Worm (Caenorhabditis elegans): ENCODE measurements around the gene cla-1.
"Not testable (repeated sequence)": the region's sequence is repeated elsewhere in the genome, so short reads cannot be mapped to it uniquely, and the experiment has no call there.

cla-1 gene

ce11 chrIV:7561614-7562142 lies 27.1 kb upstream of the cla-1 start, which contains the start of gene ima-3:
TSS of gene ima-3 (minus strand) at chrIV:7561664.
- TF ChIP-seq mes-2 (tag; optimal IDR thresholded peaks at IDR 0.05; ENCODE audit: poor library complexity, severe bottlenecking) (peak; percentile 72), nhr-25 (tag; optimal IDR thresholded peaks at IDR 0.05; ENCODE audit: borderline replicate concordance, insufficient read depth) (no peak), lsy-2 (tag; optimal IDR thresholded peaks at IDR 0.05) (peak in 1 of 2 experiments; percentile 62), nhr-6 (tag; optimal IDR thresholded peaks at IDR 0.05) (peak; percentile 17), dve-1 (tag; optimal IDR thresholded peaks at IDR 0.05; ENCODE audit: insufficient read depth) (peak; percentile 30), jun-1 (tag; optimal IDR thresholded peaks at IDR 0.05) (no peak), unc-130 (GFP tag; optimal IDR thresholded peaks at IDR 0.05) (peak; percentile 18), hlh-11 (tag; optimal IDR thresholded peaks at IDR 0.05) (no peak), mep-1 (tag; optimal IDR thresholded peaks at IDR 0.05) (peak; percentile 51), madf-5 (GFP tag; IDR thresholded peaks at IDR 0.05) (no peak), dmd-9 (GFP tag; IDR thresholded peaks at IDR 0.05) (no peak), T20F7.1 (GFP tag; optimal IDR thresholded peaks at IDR 0.05) (no peak), lin-29 (GFP tag; IDR thresholded peaks at IDR 0.05) (no peak), ama-1 (optimal IDR thresholded peaks at IDR 0.05) (peak; percentile 2), hif-1 (tag; optimal IDR thresholded peaks at IDR 0.05) (peak in 1 of 2 experiments; percentile 47), arid-1 (GFP tag; conservative IDR thresholded peaks at IDR 0.05) (no peak), spr-1 (tag; optimal IDR thresholded peaks at IDR 0.05) (no peak), dmd-8 (GFP tag; IDR thresholded peaks at IDR 0.05) (no peak), Y48G9A.11 (GFP tag; IDR thresholded peaks at IDR 0.05) (no peak), pqm-1 (tag; optimal IDR thresholded peaks at IDR 0.05) (peak; percentile 36), hlh-30 (tag; optimal IDR thresholded peaks at IDR 0.05; ENCODE audit: insufficient read depth) (no peak), nhr-41 (GFP tag; IDR thresholded peaks at IDR 0.05) (no peak), nhr-28 (tag; optimal IDR thresholded peaks at IDR 0.05) (peak; percentile 67), ces-1 (GFP tag; optimal IDR thresholded peaks at IDR 0.05) (no peak), daf-16 (GFP tag; optimal IDR thresholded peaks at IDR 0.05) (no peak), daf-16 (tag; optimal IDR thresholded peaks at IDR 0.05) (no peak), fkh-10 (GFP tag; optimal IDR thresholded peaks at IDR 0.05) (peak; percentile 31), lir-3 (tag; optimal IDR thresholded peaks at IDR 0.05) (no peak), lin-13 (GFP tag; optimal IDR thresholded peaks at IDR 0.05) (peak; percentile 44), nhr-77 (tag; optimal IDR thresholded peaks at IDR 0.05) (peak; percentile 80), set-16 (GFP tag; IDR thresholded peaks at IDR 0.05) (no peak), ceh-82 (tag; optimal IDR thresholded peaks at IDR 0.05) (no peak), egl-27 (tag; optimal IDR thresholded peaks at IDR 0.05) (no peak), dpl-1 (GFP tag; optimal IDR thresholded peaks at IDR 0.05) (peak; percentile 25), lin-38 (GFP tag; IDR thresholded peaks at IDR 0.05) (peak; percentile 73)

ce11 chrIV:7563850-7564249 lies 24.9 kb upstream of the cla-1 start, which contains the start of gene F32E10.9:
TSS of gene F32E10.9 (minus strand) at chrIV:7563950.
- not testable (repeated sequence) for TF ChIP-seq hmg-1.1 (GFP tag; IDR thresholded peaks at IDR 0.05); hlh-11 (tag; optimal IDR thresholded peaks at IDR 0.05); madf-5 (GFP tag; IDR thresholded peaks at IDR 0.05)

- peak in 1 of 2 experiments; percentile 97 for TF ChIP-seq unc-62 (GFP tag; optimal IDR thresholded peaks at IDR 0.05 in 1 of 2)
- no peak for TF ChIP-seq unc-62 (tag; optimal IDR thresholded peaks at IDR 0.05)
- TF ChIP-seq ceh-44 (GFP tag; IDR thresholded peaks at IDR 0.05) = no peak
Measured at ce11 chrIV:7567557-7568010, 21.1 kb upstream of the cla-1 start, which contains the start of gene F32E10.8. TSS of gene F32E10.8 (plus strand) at chrIV:7567607.

Data from whole organism, L4 larva.